Fruit fly (Drosophila melanogaster) whole organism, embryonic: ENCODE data around the gene Tnpo-SR.

Experiments
- CG11247 ChIP-seq: fragments of 200-800 bp; sonication (Bioruptor generic); IDR thresholded peaks from 2 replicates; pipeline ENCODE4 v1.3.6; 2022; ENCODE audit warnings: missing biosample characterization, missing genetic modification characterization
- CG13894 ChIP-seq: fragments of 200-800 bp; sonication (Bioruptor generic); optimal IDR thresholded peaks from 3 replicates; lab custom pipeline; 2018; ENCODE audit warnings: missing biosample characterization, mild to moderate bottlenecking, missing genetic modification characterization, moderate library complexity
- CG1647 ChIP-seq: fragments of 200-800 bp; sonication (Bioruptor generic); optimal IDR thresholded peaks from 3 replicates; lab custom pipeline; 2016; ENCODE audit warnings: missing biosample characterization, missing genetic modification characterization
- CG17186 ChIP-seq: fragments of 200-800 bp; sonication (Bioruptor generic); optimal IDR thresholded peaks from 3 replicates; lab custom pipeline; 2017; ENCODE audit warnings: missing biosample characterization, missing genetic modification reagents, missing genetic modification characterization
- CG17568 ChIP-seq: fragments of 200-800 bp; sonication (Bioruptor generic); optimal IDR thresholded peaks from 2 replicates; lab custom pipeline; 2018; ENCODE audit warnings: missing biosample characterization, mild to moderate bottlenecking, missing genetic modification characterization, moderate library complexity
- CG18476 ChIP-seq: fragments of 200-800 bp; sonication (Bioruptor generic); optimal IDR thresholded peaks from 2 replicates; lab custom pipeline; 2016; ENCODE audit warnings: missing biosample characterization, mild to moderate bottlenecking, missing genetic modification characterization
- CG18764 ChIP-seq: fragments of 200-800 bp; sonication (Bioruptor generic); optimal IDR thresholded peaks from 3 replicates; lab custom pipeline; 2016; ENCODE audit warnings: missing biosample characterization, missing genetic modification characterization
- CG31441 ChIP-seq: fragments of 200-800 bp; sonication (Bioruptor generic); IDR thresholded peaks from 2 replicates; pipeline ENCODE4 v1.3.6; 2022; ENCODE audit warnings: missing biosample characterization, missing genetic modification characterization
- CG3163 ChIP-seq: fragments of 200-800 bp; sonication (Bioruptor generic); optimal IDR thresholded peaks from 3 replicates; lab custom pipeline; 2016; ENCODE audit warnings: missing biosample characterization, missing genetic modification characterization
- CG3847 ChIP-seq: fragments of 200-800 bp; sonication (Bioruptor generic); IDR thresholded peaks from 2 replicates; pipeline ENCODE4 v1.3.6; 2022; ENCODE audit warnings: missing biosample characterization, missing genetic modification characterization
- CG4730 ChIP-seq: fragments of 200-800 bp; sonication (Bioruptor generic); IDR thresholded peaks from 2 replicates; pipeline ENCODE4 v1.3.6; 2022; ENCODE audit warnings: missing biosample characterization, missing genetic modification characterization
- CG6175 ChIP-seq: fragments of 200-800 bp; sonication (Bioruptor generic); IDR thresholded peaks from 3 replicates; pipeline ENCODE4 v1.3.6; 2022; ENCODE audit warnings: missing biosample characterization, missing genetic modification characterization
- CG6683 ChIP-seq: fragments of 200-800 bp; sonication (Bioruptor generic); optimal IDR thresholded peaks from 2 replicates; lab custom pipeline; 2017; ENCODE audit warnings: missing biosample characterization, mild to moderate bottlenecking, missing genetic modification characterization, missing genetic modification reagents
- CG6854 ChIP-seq: fragments of 200-800 bp; sonication (Bioruptor generic); optimal IDR thresholded peaks from 3 replicates; lab custom pipeline; 2017; ENCODE audit warnings: missing biosample characterization, mild to moderate bottlenecking, missing genetic modification characterization
- CG9797 ChIP-seq: fragments of 200-800 bp; sonication (Bioruptor generic); optimal IDR thresholded peaks from 3 replicates; lab custom pipeline; 2018; ENCODE audit warnings: missing biosample characterization, mild to moderate bottlenecking, missing genetic modification characterization
- Dp ChIP-seq: fragments of 200-800 bp; sonication (Bioruptor generic); optimal IDR thresholded peaks from 2 replicates; lab custom pipeline; 2018; ENCODE audit warnings: missing biosample characterization, mild to moderate bottlenecking, missing genetic modification characterization, moderate library complexity
- E2f1 ChIP-seq: fragments of 200-800 bp; sonication (Bioruptor generic); IDR thresholded peaks from 2 replicates; pipeline ENCODE4 v1.3.6; 2022; ENCODE audit warnings: missing biosample characterization, missing genetic modification characterization
- E2f2 ChIP-seq: fragments of 200-800 bp; sonication (Bioruptor generic); IDR thresholded peaks from 2 replicates; pipeline ENCODE4 v1.3.6; 2022; ENCODE audit warnings: missing biosample characterization, missing genetic modification characterization
- Fer2 ChIP-seq: fragments of 200-800 bp; sonication (Bioruptor generic); optimal IDR thresholded peaks from 2 replicates; lab custom pipeline; 2018; ENCODE audit warnings: missing biosample characterization, mild to moderate bottlenecking, missing genetic modification characterization, moderate library complexity
- HLHmδ ChIP-seq: fragments of 200-800 bp; sonication (Bioruptor generic); optimal IDR thresholded peaks from 2 replicates; lab custom pipeline; 2018; ENCODE audit warnings: missing biosample characterization, mild to moderate bottlenecking, missing genetic modification characterization, moderate library complexity
- Hr3 ChIP-seq: fragments of 200-800 bp; sonication (Bioruptor generic); optimal IDR thresholded peaks from 3 replicates; lab custom pipeline; 2016; ENCODE audit warnings: missing biosample characterization, missing genetic modification characterization
- Hsf ChIP-seq: fragments of 200-800 bp; sonication (Bioruptor generic); optimal IDR thresholded peaks from 3 replicates; lab custom pipeline; 2016; ENCODE audit warnings: missing biosample characterization, missing genetic modification characterization
- Kr ChIP-seq: fragments of 200-800 bp; sonication (Bioruptor generic); optimal IDR thresholded peaks from 2 replicates; lab custom pipeline; 2017; ENCODE audit warnings: missing biosample characterization, mild to moderate bottlenecking, missing genetic modification characterization
- Med ChIP-seq: fragments of 200-800 bp; sonication (Bioruptor generic); peaks from one replicate; lab custom pipeline; 2016; ENCODE audit warnings: missing biosample characterization, missing genetic modification characterization, mild to moderate bottlenecking, inconsistent platforms, moderate library complexity
- Mes4 ChIP-seq: fragments of 200-800 bp; sonication (Bioruptor generic); optimal IDR thresholded peaks from 2 replicates; lab custom pipeline; 2016; ENCODE audit warnings: missing biosample characterization, missing genetic modification characterization
- Oaz ChIP-seq: fragments of 200-800 bp; sonication (Bioruptor generic); IDR thresholded peaks from 2 replicates; pipeline ENCODE4 v1.3.6; 2022; ENCODE audit warnings: missing biosample characterization, missing genetic modification characterization
- Oli ChIP-seq: fragments of 200-800 bp; sonication (Bioruptor generic); optimal IDR thresholded peaks from 2 replicates; lab custom pipeline; 2018; ENCODE audit warnings: missing biosample characterization, mild to moderate bottlenecking, missing genetic modification characterization, moderate library complexity
- Ravus ChIP-seq: fragments of 200-800 bp; sonication (Bioruptor generic); IDR thresholded peaks from 2 replicates; pipeline ENCODE4 v1.3.6; 2022; ENCODE audit warnings: missing biosample characterization, missing genetic modification characterization
- Rfx ChIP-seq: fragments of 200-800 bp; sonication (Bioruptor generic); IDR thresholded peaks from 2 replicates; pipeline ENCODE4 v1.3.6; 2022; ENCODE audit warnings: missing biosample characterization, missing genetic modification characterization
- Ssrp ChIP-seq: fragments of 200-800 bp; sonication (Bioruptor generic); optimal IDR thresholded peaks from 2 replicates; lab custom pipeline; 2018; ENCODE audit warnings: missing biosample characterization, mild to moderate bottlenecking, missing genetic modification characterization, moderate library complexity
- br ChIP-seq: fragments of >200 bp; optimal IDR thresholded peaks from 2 replicates; lab custom pipeline; 2017
- bsh ChIP-seq, 2 experiments: fragments of 200-800 bp; sonication (Bioruptor generic); optimal IDR thresholded peaks; 2 replicates each; lab custom pipeline; 2017 to 2018; ENCODE audit warnings: mild to moderate bottlenecking in 2 of 2, missing biosample characterization in 2 of 2, missing genetic modification characterization in 2 of 2, moderate library complexity in 1 of 2
- btn ChIP-seq: fragments of 200-800 bp; sonication (Bioruptor generic); optimal IDR thresholded peaks from 2 replicates; lab custom pipeline; 2016; ENCODE audit warnings: missing biosample characterization, missing genetic modification characterization
- chif ChIP-seq, 2 experiments: fragments of 200-800 bp; sonication (Bioruptor generic); optimal IDR thresholded peaks; 3 replicates each; lab custom pipeline; 2016; ENCODE audit warnings: missing biosample characterization in 2 of 2, missing genetic modification characterization in 2 of 2
- chinmo ChIP-seq: fragments of 200-800 bp; sonication (Bioruptor generic); IDR thresholded peaks from 4 replicates; pipeline ENCODE4 v1.3.6; 2022; ENCODE audit warnings: missing biosample characterization, missing genetic modification characterization; ENCODE audit not compliant: partially characterized antibody
- ci ChIP-seq: fragments of 200-800 bp; sonication (Bioruptor generic); IDR thresholded peaks from 3 replicates; pipeline ENCODE4 v1.3.6; 2022; ENCODE audit warnings: missing biosample characterization, missing genetic modification characterization
- corto ChIP-seq: fragments of 200-800 bp; sonication (Bioruptor generic); optimal IDR thresholded peaks from 2 replicates; lab custom pipeline; 2016; ENCODE audit warnings: missing biosample characterization, mild to moderate bottlenecking, missing genetic modification characterization, moderate library complexity
- crc ChIP-seq: fragments of 200-800 bp; sonication (Bioruptor generic); optimal IDR thresholded peaks from 2 replicates; lab custom pipeline; 2016; ENCODE audit warnings: missing biosample characterization, missing genetic modification characterization
- da ChIP-seq: fragments of 200-800 bp; sonication (Bioruptor generic); optimal IDR thresholded peaks from 2 replicates; lab custom pipeline; 2016; ENCODE audit warnings: missing biosample characterization, missing genetic modification characterization
- en ChIP-seq: fragments of 200-800 bp; sonication (Bioruptor generic); optimal IDR thresholded peaks from 2 replicates; lab custom pipeline; 2016; ENCODE audit warnings: missing biosample characterization, missing genetic modification characterization
- esg ChIP-seq: fragments of 200-800 bp; sonication (Bioruptor generic); conservative IDR thresholded peaks from 2 replicates; pipeline ENCODE4 v1.3.6; 2022; ENCODE audit warnings: missing biosample characterization, missing genetic modification characterization
- fru ChIP-seq: fragments of >200 bp; optimal IDR thresholded peaks from 2 replicates; lab custom pipeline; 2017
- her ChIP-seq: fragments of 200-800 bp; sonication (Bioruptor generic); optimal IDR thresholded peaks from 2 replicates; lab custom pipeline; 2016; ENCODE audit warnings: missing biosample characterization, missing genetic modification characterization
- insv ChIP-seq, 2 experiments: fragments of 200-800 bp; sonication (Bioruptor generic); optimal IDR thresholded peaks; 3 replicates each; lab custom pipeline; 2016 to 2018; ENCODE audit warnings: missing biosample characterization in 2 of 2, missing genetic modification characterization in 2 of 2
- nerfin-2 ChIP-seq: fragments of 200-800 bp; sonication (Bioruptor generic); IDR thresholded peaks from 2 replicates; pipeline ENCODE4 v1.3.6; 2022; ENCODE audit warnings: missing biosample characterization, missing genetic modification characterization; ENCODE audit not compliant: partially characterized antibody
- nom ChIP-seq: fragments of 200-800 bp; sonication (Bioruptor generic); optimal IDR thresholded peaks from 2 replicates; lab custom pipeline; 2017; ENCODE audit warnings: missing biosample characterization, missing genetic modification characterization, mild to moderate bottlenecking, moderate library complexity, missing genetic modification reagents
- prd ChIP-seq, 3 experiments: fragments of >200 bp in 2 of 3; fragments of 200-800 bp in 1 of 3; sonication (Bioruptor generic) in 1 of 3; optimal IDR thresholded peaks in 2 of 3; IDR thresholded peaks in 1 of 3; 2 replicates in 2 of 3; 3 replicates in 1 of 3; pipeline versions ENCODE4 v1.3.6 to Lab custom; 2017 to 2022; ENCODE audit warnings: missing biosample characterization in 1 of 3, missing genetic modification characterization in 1 of 3
- pzg ChIP-seq: fragments of 200-800 bp; sonication (Bioruptor generic); optimal IDR thresholded peaks from 3 replicates; lab custom pipeline; 2018; ENCODE audit warnings: missing biosample characterization, mild to moderate bottlenecking, missing genetic modification characterization, moderate library complexity
- ranshi ChIP-seq: fragments of 200-800 bp; sonication (Bioruptor generic); IDR thresholded peaks from 2 replicates; pipeline ENCODE4 v1.3.6; 2022; ENCODE audit warnings: missing biosample characterization, missing genetic modification characterization
- twi ChIP-seq: fragments of 200-800 bp; optimal IDR thresholded peaks from 2 replicates; lab custom pipeline; 2019; ENCODE audit warnings: missing biosample characterization, mild to moderate bottlenecking, missing genetic modification characterization, moderate library complexity
- vfl ChIP-seq: fragments of 200-800 bp; sonication (Bioruptor generic); optimal IDR thresholded peaks from 2 replicates; lab custom pipeline; 2016; ENCODE audit warnings: missing biosample characterization, missing genetic modification characterization

Gene Tnpo-SR

dm6 chr2L:2757930-2758556 is 1.7 kb upstream of the Tnpo-SR start:
- TF ChIP-seq Med (GFP tag; lab: Kevin White, UChicago) (peak; percentile 70), CG18476 (no peak), pzg (no peak), Dp (GFP tag; lab: Kevin White, UChicago) (peak; percentile 57), E2f2 (GFP tag; lab: Robert Waterston, UW) (peak; percentile 75), Rfx (GFP tag; lab: Robert Waterston, UW) (0 out of 2 replicates have a peak, but pooled peaks have one; percentile 29), CG6175 (GFP tag; lab: Robert Waterston, UW) (no peak), fru (lab: Kevin White, UChicago) (no peak), insv (GFP tag; optimal IDR thresholded peaks at IDR 0.05; lab: Kevin White, UChicago) (no peak), Ssrp (tag; lab: Kevin White, UChicago) (no peak), crc (no peak), Oaz (GFP tag; lab: Robert Waterston, UW) (no peak), vfl (GFP tag; lab: Kevin White, UChicago) (no peak), CG1647 (GFP tag; lab: Kevin White, UChicago) (no peak), twi (tag; lab: Kevin White, UChicago) (no peak), ci (GFP tag; lab: Robert Waterston, UW) (peak; percentile 21; the same call in 1 of the 3 replicates), chinmo (GFP tag; lab: Robert Waterston, UW) (0 out of 4 replicates have a peak, but pooled peaks have one; percentile 9), E2f1 (GFP tag; lab: Robert Waterston, UW) (no peak), Hr3 (GFP tag; lab: Kevin White, UChicago) (no peak), CG13894 (peak; percentile 70), Kr (GFP tag; lab: Kevin White, UChicago) (no peak), her (GFP tag; lab: Kevin White, UChicago) (no peak), Oli (tag; lab: Kevin White, UChicago) (no peak), esg (GFP tag; lab: Robert Waterston, UW) (no peak), prd (optimal IDR thresholded peaks at IDR 0.05; lab: Kevin White, UChicago) (no peak), prd (GFP tag; IDR thresholded peaks at IDR 0.05; lab: Robert Waterston, UW) (no peak), Ravus (GFP tag; lab: Robert Waterston, UW) (no peak), nerfin-2 (GFP tag; lab: Robert Waterston, UW) (no peak), CG6854 (GFP tag; lab: Kevin White, UChicago) (no peak), btn (no peak), HLHmδ (GFP tag; lab: Kevin White, UChicago) (no peak), CG9797 (GFP tag; lab: Kevin White, UChicago) (no peak), da (GFP tag; lab: Kevin White, UChicago) (no peak), CG4730 (GFP tag; lab: Robert Waterston, UW) (no peak), en (GFP tag; lab: Kevin White, UChicago) (no peak), Hsf (GFP tag; lab: Kevin White, UChicago) (no peak), CG17568 (GFP tag; lab: Kevin White, UChicago) (no peak), CG11247 (GFP tag; lab: Robert Waterston, UW) (no peak), br (no peak), CG6683 (GFP tag; lab: Kevin White, UChicago) (no peak), ranshi (GFP tag; lab: Robert Waterston, UW) (no peak), CG31441 (GFP tag; lab: Robert Waterston, UW) (no peak), nom (GFP tag; lab: Kevin White, UChicago) (no peak), corto (GFP tag; lab: Kevin White, UChicago) (peak; percentile 9), chif (GFP tag; optimal IDR thresholded peaks at IDR 0.05; lab: Kevin White, UChicago) (no peak), Mes4 (GFP tag; lab: Kevin White, UChicago) (no peak), CG3847 (GFP tag; lab: Robert Waterston, UW) (no peak), bsh (GFP tag; optimal IDR thresholded peaks at IDR 0.05; lab: Kevin White, UChicago) (no peak), CG17186 (GFP tag; lab: Kevin White, UChicago) (no peak), Fer2 (tag; lab: Kevin White, UChicago) (no peak), CG3163 (GFP tag; lab: Kevin White, UChicago) (no peak), CG18764 (no peak)
